Fruit fly (Drosophila melanogaster): ENCODE measurements around the gene CG3698.

Gene CG3698

dm6 chr3L:20841465-20842109, 43.4 kb upstream of the CG3698 start, which contains the start of the genes CSN3 and CG11456 (continued):
- TF ChIP-seq CG31441 (GFP tag; IDR thresholded peaks at IDR 0.05) (no peak), D19B (GFP tag; optimal IDR thresholded peaks at IDR 0.05) (peak; percentile 2), CG11456 (GFP tag; IDR thresholded peaks at IDR 0.05) (peak; percentile 86), CG17186 (GFP tag; optimal IDR thresholded peaks at IDR 0.05) (peak; percentile 24), CG5245 (GFP tag; optimal IDR thresholded peaks at IDR 0.05) (peak; percentile 34), CG34376 (GFP tag; optimal IDR thresholded peaks at IDR 0.05) (no peak), Pdp1 (GFP tag; optimal IDR thresholded peaks at IDR 0.05) (peak in 1 of 2 experiments; percentile 33), CrebB (tag; optimal IDR thresholded peaks at IDR 0.05) (no peak), CG2116 (GFP tag; optimal IDR thresholded peaks at IDR 0.05) (peak; percentile 74), al (GFP tag; IDR thresholded peaks at IDR 0.05) (no peak), CG14710 (tag; optimal IDR thresholded peaks at IDR 0.05) (peak; percentile 60), Awh (GFP tag; IDR thresholded peaks at IDR 0.05) (no peak), CG14965 (GFP tag; optimal IDR thresholded peaks at IDR 0.05; ENCODE audit: borderline replicate concordance) (no peak), CG6689 (GFP tag; IDR thresholded peaks at IDR 0.05) (no peak), CG33557 (GFP tag; optimal IDR thresholded peaks at IDR 0.05) (no peak), Atf3 (GFP tag; optimal IDR thresholded peaks at IDR 0.05) (peak; percentile 39), Rfx (GFP tag; IDR thresholded peaks at IDR 0.05) (peak; percentile 77), CG18764 (GFP tag; optimal IDR thresholded peaks at IDR 0.05) (peak; percentile 26), CG11560 (tag; IDR thresholded peaks at IDR 0.05) (peak; percentile 68; the same call in 1 of the 3 replicates), CG11723 (GFP tag; optimal IDR thresholded peaks at IDR 0.05) (no peak), lola (GFP tag; optimal IDR thresholded peaks at IDR 0.05) (no peak), CG8388 (GFP tag; optimal IDR thresholded peaks at IDR 0.05) (no peak), chm (GFP tag; IDR thresholded peaks at IDR 0.05) (no peak), ac (GFP tag; optimal IDR thresholded peaks at IDR 0.05) (no peak), CTCF (GFP tag; optimal IDR thresholded peaks at IDR 0.05) (peak; percentile 96), Kr (GFP tag; optimal IDR thresholded peaks at IDR 0.05) (peak; percentile 85), CG2129 (GFP tag; IDR thresholded peaks at IDR 0.05; ENCODE audit: partially characterized antibody) (0 out of 2 replicates have a peak, but pooled peaks have one; percentile 6), Fer3 (tag; optimal IDR thresholded peaks at IDR 0.05) (peak; percentile 1), CG17361 (GFP tag; IDR thresholded peaks at IDR 0.05) (no peak), Sry-β (GFP tag; optimal IDR thresholded peaks at IDR 0.05) (no peak), BtbVII (GFP tag; optimal IDR thresholded peaks at IDR 0.05) (no peak), lilli (GFP tag; optimal IDR thresholded peaks at IDR 0.05) (peak; percentile 58), abd-A (tag; optimal IDR thresholded peaks at IDR 0.05) (no peak), Tbp (GFP tag; optimal IDR thresholded peaks at IDR 0.05) (no peak), Aef1 (GFP tag; IDR thresholded peaks at IDR 0.05) (no peak), CG32532 (GFP tag; IDR thresholded peaks at IDR 0.05) (peak; percentile 57; the same call in 1 of the 2 replicates), sc (optimal IDR thresholded peaks at IDR 0.05) (no peak), sc (GFP tag; optimal IDR thresholded peaks at IDR 0.05) (no peak), CG1024 (GFP tag; IDR thresholded peaks at IDR 0.05) (no peak), CG14667 (GFP tag; IDR thresholded peaks at IDR 0.05) (no peak), cato (GFP tag; optimal IDR thresholded peaks at IDR 0.05; ENCODE audit: borderline replicate concordance) (no peak), sna (GFP tag; IDR thresholded peaks at IDR 0.05; ENCODE audit: partially characterized antibody) (peak; percentile 37; the same call in 1 of the 2 replicates), knrl (GFP tag; IDR thresholded peaks at IDR 0.05; ENCODE audit: partially characterized antibody) (peak; percentile 68), NFAT (GFP tag; IDR thresholded peaks at IDR 0.05) (peak; percentile 57; the same call in 1 of the 2 replicates), gce (GFP tag; IDR thresholded peaks at IDR 0.05) (no peak), CG7786 (GFP tag; optimal IDR thresholded peaks at IDR 0.05) (peak; percentile 59), CG15479 (GFP tag; optimal IDR thresholded peaks at IDR 0.05) (no peak), CG15269 (tag; optimal IDR thresholded peaks at IDR 0.05) (no peak), Hsf (GFP tag; optimal IDR thresholded peaks at IDR 0.05) (peak; percentile 57), hb (GFP tag; IDR thresholded peaks at IDR 0.05; ENCODE audit: partially characterized antibody) (peak; percentile 50; the same call in 1 of the 3 replicates)

Measured in whole organism, embryonic.